Fruit fly (Drosophila melanogaster) whole organism, embryonic: ENCODE data around the gene ZIPIC.

Experiments
- B-H2 ChIP-seq: fragments of 200-800 bp; sonication (Bioruptor generic); optimal IDR thresholded peaks from 2 replicates; lab custom pipeline; 2018; ENCODE audit warnings: missing biosample characterization, mild to moderate bottlenecking, missing genetic modification characterization
- BtbVII ChIP-seq: fragments of 200-800 bp; sonication (Bioruptor generic); optimal IDR thresholded peaks from 3 replicates; lab custom pipeline; 2017; ENCODE audit warnings: missing biosample characterization, mild to moderate bottlenecking, missing genetic modification characterization
- CG1024 ChIP-seq: fragments of 200-800 bp; sonication (Bioruptor generic); IDR thresholded peaks from 2 replicates; pipeline ENCODE4 v1.3.6; 2022; ENCODE audit warnings: missing biosample characterization, missing genetic modification characterization
- CG11723 ChIP-seq: fragments of 200-800 bp; sonication (Bioruptor generic); optimal IDR thresholded peaks from 2 replicates; lab custom pipeline; 2017; ENCODE audit warnings: missing biosample characterization, mild to moderate bottlenecking, missing genetic modification characterization
- CG12104 ChIP-seq: fragments of 200-800 bp; sonication (Bioruptor generic); optimal IDR thresholded peaks from 3 replicates; lab custom pipeline; 2016; ENCODE audit warnings: missing biosample characterization, missing genetic modification characterization
- CG12219 ChIP-seq: fragments of 200-800 bp; sonication (Bioruptor generic); optimal IDR thresholded peaks from 3 replicates; lab custom pipeline; 2018; ENCODE audit warnings: missing biosample characterization, mild to moderate bottlenecking, missing genetic modification characterization
- CG12744 ChIP-seq: fragments of 200-800 bp; sonication (Bioruptor generic); optimal IDR thresholded peaks from 2 replicates; lab custom pipeline; 2016; ENCODE audit warnings: missing biosample characterization, missing genetic modification characterization
- CG15073 ChIP-seq: fragments of 200-800 bp; sonication (Bioruptor generic); optimal IDR thresholded peaks from 2 replicates; lab custom pipeline; 2016; ENCODE audit warnings: missing biosample characterization, missing genetic modification characterization
- CG1602 ChIP-seq: fragments of 200-800 bp; sonication (Bioruptor generic); optimal IDR thresholded peaks from 3 replicates; lab custom pipeline; 2016; ENCODE audit warnings: missing biosample characterization, missing genetic modification characterization
- CG16779 ChIP-seq: fragments of 200-800 bp; sonication (Bioruptor generic); IDR thresholded peaks from 2 replicates; pipeline ENCODE4 v1.3.6; 2022; ENCODE audit warnings: missing biosample characterization, missing genetic modification characterization
- CG17361 ChIP-seq: fragments of 200-800 bp; sonication (Bioruptor generic); IDR thresholded peaks from 3 replicates; pipeline ENCODE4 v1.3.6; 2022; ENCODE audit warnings: missing biosample characterization, missing genetic modification characterization
- CG17802 ChIP-seq: fragments of 200-800 bp; sonication (Bioruptor generic); optimal IDR thresholded peaks from 2 replicates; lab custom pipeline; 2018; ENCODE audit warnings: missing biosample characterization, mild to moderate bottlenecking, missing genetic modification characterization, moderate library complexity
- CG32772 ChIP-seq: fragments of 200-800 bp; sonication (Bioruptor generic); IDR thresholded peaks from 2 replicates; pipeline ENCODE4 v1.3.6; 2022; ENCODE audit warnings: missing biosample characterization, missing genetic modification characterization
- CG4282 ChIP-seq: fragments of 200-800 bp; sonication (Bioruptor generic); optimal IDR thresholded peaks from 2 replicates; lab custom pipeline; 2016; ENCODE audit warnings: missing biosample characterization, missing genetic modification characterization
- CG4854 ChIP-seq: fragments of 200-800 bp; sonication (Bioruptor generic); optimal IDR thresholded peaks from 2 replicates; lab custom pipeline; 2016; ENCODE audit warnings: missing biosample characterization, missing genetic modification characterization, inconsistent platforms
- CG6854 ChIP-seq: fragments of 200-800 bp; sonication (Bioruptor generic); optimal IDR thresholded peaks from 3 replicates; lab custom pipeline; 2017; ENCODE audit warnings: missing biosample characterization, mild to moderate bottlenecking, missing genetic modification characterization
- CG8478 ChIP-seq: fragments of >200 bp; optimal IDR thresholded peaks from 2 replicates; lab custom pipeline; 2018
- CG9932 ChIP-seq: fragments of 200-800 bp; sonication (Bioruptor generic); IDR thresholded peaks from 2 replicates; pipeline ENCODE4 v1.3.6; 2022; ENCODE audit warnings: missing biosample characterization, missing genetic modification characterization
- Dfd ChIP-seq, 2 experiments: fragments of >200 bp; optimal IDR thresholded peaks; 2 replicates each; lab custom pipeline; 2017; ENCODE audit warnings: missing biosample characterization in 2 of 2, missing genetic modification characterization in 2 of 2
- E2f2 ChIP-seq: fragments of 200-800 bp; sonication (Bioruptor generic); IDR thresholded peaks from 2 replicates; pipeline ENCODE4 v1.3.6; 2022; ENCODE audit warnings: missing biosample characterization, missing genetic modification characterization
- Eip74EF ChIP-seq, 2 experiments: fragments of 200-800 bp in 1 of 2; fragments of >200 bp in 1 of 2; sonication (Bioruptor generic) in 1 of 2; optimal IDR thresholded peaks; 2 replicates each; lab custom pipeline; 2017 to 2019; ENCODE audit warnings: missing biosample characterization in 2 of 2, missing genetic modification characterization in 2 of 2, mild to moderate bottlenecking in 1 of 2, moderate library complexity in 1 of 2
- Gug ChIP-seq: fragments of 200-800 bp; sonication (Bioruptor generic); IDR thresholded peaks from 4 replicates; pipeline ENCODE4 v1.3.6; 2022; ENCODE audit warnings: missing biosample characterization, missing genetic modification characterization
- HLH3B ChIP-seq: fragments of 200-800 bp; sonication (Bioruptor generic); IDR thresholded peaks from 2 replicates; pipeline ENCODE4 v1.3.6; 2022; ENCODE audit warnings: missing biosample characterization, missing genetic modification characterization
- Hr51 ChIP-seq, 2 experiments: fragments of 200-800 bp; sonication (Bioruptor generic); optimal IDR thresholded peaks; 2 replicates in 1 of 2; 3 replicates in 1 of 2; lab custom pipeline; 2016 to 2018; ENCODE audit warnings: missing biosample characterization in 2 of 2, missing genetic modification characterization in 2 of 2, mild to moderate bottlenecking in 1 of 2, moderate library complexity in 1 of 2
- Jarid2 ChIP-seq: fragments of 200-800 bp; sonication (Bioruptor generic); optimal IDR thresholded peaks from 3 replicates; lab custom pipeline; 2017; ENCODE audit warnings: mild to moderate bottlenecking, missing biosample characterization, missing genetic modification reagents, missing genetic modification characterization
- MTF-1 ChIP-seq: fragments of 200-800 bp; sonication (Bioruptor generic); optimal IDR thresholded peaks from 2 replicates; lab custom pipeline; 2018; ENCODE audit warnings: missing biosample characterization, mild to moderate bottlenecking, missing genetic modification characterization, borderline replicate concordance
- Neu2 ChIP-seq: fragments of 200-800 bp; sonication (Bioruptor generic); optimal IDR thresholded peaks from 3 replicates; lab custom pipeline; 2016; ENCODE audit warnings: missing biosample characterization, missing genetic modification characterization, borderline replicate concordance
- Oaz ChIP-seq: fragments of 200-800 bp; sonication (Bioruptor generic); IDR thresholded peaks from 2 replicates; pipeline ENCODE4 v1.3.6; 2022; ENCODE audit warnings: missing biosample characterization, missing genetic modification characterization
- Sox102F ChIP-seq: fragments of 200-800 bp; sonication (Bioruptor generic); optimal IDR thresholded peaks from 2 replicates; lab custom pipeline; 2018; ENCODE audit warnings: missing biosample characterization, mild to moderate bottlenecking, missing genetic modification characterization, moderate library complexity
- Taf1 ChIP-seq: fragments of 200-800 bp; sonication (Bioruptor generic); IDR thresholded peaks from 2 replicates; pipeline ENCODE4 v1.3.6; 2022; ENCODE audit warnings: missing biosample characterization, missing genetic modification characterization
- Tbp ChIP-seq: fragments of >200 bp; optimal IDR thresholded peaks from 2 replicates; lab custom pipeline; 2018; ENCODE audit warnings: missing biosample characterization, missing genetic modification characterization
- ac ChIP-seq: fragments of 200-800 bp; sonication (Bioruptor generic); optimal IDR thresholded peaks from 3 replicates; lab custom pipeline; 2017; ENCODE audit warnings: missing biosample characterization, mild to moderate bottlenecking, missing genetic modification characterization
- amos ChIP-seq: fragments of 200-800 bp; sonication (Bioruptor generic); IDR thresholded peaks from 2 replicates; pipeline ENCODE4 v1.3.6; 2022; ENCODE audit warnings: missing biosample characterization, missing genetic modification characterization; ENCODE audit not compliant: partially characterized antibody
- bbx ChIP-seq: fragments of 200-800 bp; sonication (Bioruptor generic); IDR thresholded peaks from 2 replicates; pipeline ENCODE4 v1.3.6; 2022; ENCODE audit warnings: missing biosample characterization, missing genetic modification characterization; ENCODE audit not compliant: partially characterized antibody
- bigmax ChIP-seq: fragments of 200-800 bp; sonication (Bioruptor generic); optimal IDR thresholded peaks from 2 replicates; lab custom pipeline; 2018; ENCODE audit warnings: missing biosample characterization, mild to moderate bottlenecking, missing genetic modification characterization
- cato ChIP-seq: fragments of 200-800 bp; sonication (Bioruptor generic); optimal IDR thresholded peaks from 2 replicates; lab custom pipeline; 2016; ENCODE audit warnings: missing biosample characterization, missing genetic modification characterization, borderline replicate concordance
- ftz-f1 ChIP-seq: fragments of 200-800 bp; sonication (Bioruptor generic); optimal IDR thresholded peaks from 2 replicates; lab custom pipeline; 2016; ENCODE audit warnings: missing biosample characterization, missing genetic modification characterization
- gcm2 ChIP-seq: fragments of 200-800 bp; sonication (Bioruptor generic); optimal IDR thresholded peaks from 2 replicates; lab custom pipeline; 2016; ENCODE audit warnings: missing biosample characterization, missing genetic modification characterization
- kni ChIP-seq: fragments of 200-800 bp; sonication (Bioruptor generic); optimal IDR thresholded peaks from 3 replicates; lab custom pipeline; 2017; ENCODE audit warnings: mild to moderate bottlenecking, missing biosample characterization, missing genetic modification reagents, missing genetic modification characterization
- lilli ChIP-seq: fragments of 200-800 bp; sonication (Bioruptor generic); optimal IDR thresholded peaks from 3 replicates; lab custom pipeline; 2016; ENCODE audit warnings: missing biosample characterization, missing genetic modification characterization
- nau ChIP-seq: fragments of 200-800 bp; sonication (Bioruptor generic); optimal IDR thresholded peaks from 3 replicates; lab custom pipeline; 2017; ENCODE audit warnings: missing biosample characterization, mild to moderate bottlenecking, missing genetic modification characterization, missing genetic modification reagents
- pb ChIP-seq: fragments of 200-800 bp; sonication (Bioruptor generic); optimal IDR thresholded peaks from 3 replicates; lab custom pipeline; 2016; ENCODE audit warnings: missing biosample characterization, missing genetic modification characterization
- pros ChIP-seq: fragments of 200-800 bp; sonication (Bioruptor generic); optimal IDR thresholded peaks from 3 replicates; lab custom pipeline; 2019; ENCODE audit warnings: missing biosample characterization, mild to moderate bottlenecking, missing genetic modification characterization, moderate library complexity
- sens-2 ChIP-seq: fragments of 200-800 bp; sonication (Bioruptor generic); IDR thresholded peaks from 2 replicates; pipeline ENCODE4 v1.3.6; 2022; ENCODE audit warnings: missing biosample characterization, missing genetic modification characterization
- sima ChIP-seq: fragments of 200-800 bp; sonication (Bioruptor generic); optimal IDR thresholded peaks from 2 replicates; lab custom pipeline; 2016; ENCODE audit warnings: missing biosample characterization, missing genetic modification characterization
- sna ChIP-seq: fragments of 200-800 bp; sonication (Bioruptor generic); IDR thresholded peaks from 2 replicates; pipeline ENCODE4 v1.3.6; 2022; ENCODE audit warnings: missing biosample characterization, missing genetic modification characterization; ENCODE audit not compliant: partially characterized antibody
- toy ChIP-seq: fragments of 200-800 bp; sonication (Bioruptor generic); IDR thresholded peaks from 2 replicates; pipeline ENCODE4 v1.3.6; 2022; ENCODE audit warnings: missing biosample characterization, missing genetic modification characterization
- unc-4 ChIP-seq: fragments of 200-800 bp; sonication (Bioruptor generic); IDR thresholded peaks from 2 replicates; pipeline ENCODE4 v1.3.6; 2022; ENCODE audit warnings: missing biosample characterization, missing genetic modification characterization; ENCODE audit not compliant: partially characterized antibody
- usp ChIP-seq: fragments of >200 bp; optimal IDR thresholded peaks from 2 replicates; lab custom pipeline; 2017; ENCODE audit warnings: missing biosample characterization, missing genetic modification characterization

Gene ZIPIC

dm6 chr3R:30021559-30022451 lies 14.9 kb downstream of the ZIPIC start, which contains the start of gene Mgat2 (continued):
- peak; percentile 15 for TF ChIP-seq bigmax (GFP tag; lab: Kevin White, UChicago)
- no peak for TF ChIP-seq Taf1 (GFP tag; lab: Robert Waterston, UW)
- peak; percentile 58 for TF ChIP-seq CG8478 (lab: Kevin White, UChicago)
- TF ChIP-seq CG1602 (GFP tag; lab: Kevin White, UChicago): no peak
- TF ChIP-seq gcm2 (GFP tag; lab: Kevin White, UChicago): peak; percentile 32
- TF ChIP-seq CG15073 (GFP tag; lab: Kevin White, UChicago): no peak
- TF ChIP-seq amos (GFP tag; lab: Robert Waterston, UW): peak; percentile 85
- no peak for TF ChIP-seq CG12104 (GFP tag; lab: Kevin White, UChicago)
- TF ChIP-seq E2f2 (GFP tag; lab: Robert Waterston, UW): peak; percentile 85
- TF ChIP-seq MTF-1: peak; percentile 62
- no peak for TF ChIP-seq usp (GFP tag; lab: Kevin White, UChicago)
- TF ChIP-seq CG11723 (GFP tag; lab: Kevin White, UChicago): peak; percentile 16
- TF ChIP-seq CG17361: peak; percentile 5; the same call in 1 of the 3 replicates
- peak; percentile 91 for TF ChIP-seq sna
- TF ChIP-seq Dfd (GFP tag; optimal IDR thresholded peaks at IDR 0.05; lab: Kevin White, UChicago): no peak
- TF ChIP-seq CG12744: no peak
- TF ChIP-seq CG6854 (GFP tag; lab: Kevin White, UChicago): peak; percentile 66
- no peak; the same call in 1 of the 2 replicates for TF ChIP-seq CG1024 (GFP tag; lab: Robert Waterston, UW)
- no peak for TF ChIP-seq Hr51 (GFP tag; optimal IDR thresholded peaks at IDR 0.05; lab: Kevin White, UChicago)
- peak; percentile 62 for TF ChIP-seq pros
- peak; percentile 39; the same call in 1 of the 2 replicates for TF ChIP-seq sens-2 (GFP tag; lab: Robert Waterston, UW)
- peak in 1 of 2 experiments; percentile 61 for TF ChIP-seq Eip74EF (GFP tag; optimal IDR thresholded peaks at IDR 0.05; lab: Kevin White, UChicago)
- peak; percentile 51 for TF ChIP-seq ac (GFP tag; lab: Kevin White, UChicago)
- no peak for TF ChIP-seq CG32772 (GFP tag; lab: Robert Waterston, UW)
- TF ChIP-seq toy (GFP tag; lab: Robert Waterston, UW): no peak
- TF ChIP-seq pb (GFP tag; lab: Kevin White, UChicago): peak; percentile 25
- TF ChIP-seq Gug: no peak
- no peak for TF ChIP-seq Sox102F (GFP tag; lab: Kevin White, UChicago)
- TF ChIP-seq cato: no peak
- TF ChIP-seq CG17802 (tag; lab: Kevin White, UChicago): no peak
- TF ChIP-seq CG9932 (GFP tag; lab: Robert Waterston, UW): peak; percentile 23; the same call in 1 of the 2 replicates
- TF ChIP-seq Jarid2 (GFP tag; lab: Kevin White, UChicago): peak; percentile 87
- no peak for TF ChIP-seq nau (GFP tag; lab: Kevin White, UChicago)
- peak; percentile 90 for TF ChIP-seq kni
- no peak for TF ChIP-seq sima (GFP tag; lab: Kevin White, UChicago)
- TF ChIP-seq HLH3B (GFP tag; lab: Robert Waterston, UW): no peak
- TF ChIP-seq CG4282 (GFP tag; lab: Kevin White, UChicago): no peak
- peak; percentile 59 for TF ChIP-seq CG12219 (GFP tag; lab: Kevin White, UChicago)
- no peak for TF ChIP-seq lilli
- peak; percentile 63 for TF ChIP-seq BtbVII (GFP tag; lab: Kevin White, UChicago)
- TF ChIP-seq Oaz (GFP tag; lab: Robert Waterston, UW): no peak
- no peak for TF ChIP-seq ftz-f1 (GFP tag; lab: Kevin White, UChicago)
- TF ChIP-seq unc-4 (GFP tag; lab: Robert Waterston, UW): peak; percentile 91
- TF ChIP-seq Neu2 (GFP tag; lab: Kevin White, UChicago): no peak
- TF ChIP-seq Tbp: no peak
- peak; percentile 41 for TF ChIP-seq B-H2 (GFP tag; lab: Kevin White, UChicago)
- TF ChIP-seq CG4854 (GFP tag; lab: Kevin White, UChicago): no peak
- TF ChIP-seq CG16779: no peak
- peak; percentile 86 for TF ChIP-seq bbx
